Fruit fly (Drosophila melanogaster): Measurements from ENCODE around the gene aurB.

The aurB gene

dm6 chr2L:10856328-10856942, 1.5 kb downstream of the aurB start, which contains the start of gene Dnz1 (continued):
- TF ChIP-seq pan (optimal IDR thresholded peaks at IDR 0.05) (no peak), pan (GFP tag; optimal IDR thresholded peaks at IDR 0.05 in 1 of 2, IDR thresholded peaks at IDR 0.05 in 1 of 2) (peak in 1 of 2 experiments; percentile 47), CG11696 (GFP tag; IDR thresholded peaks at IDR 0.05) (0 out of 2 replicates have a peak, but pooled peaks have one; percentile 8), dysf (GFP tag; IDR thresholded peaks at IDR 0.05) (peak; percentile 74; the same call in 2 of the 3 replicates), D19A (tag; optimal IDR thresholded peaks at IDR 0.05) (peak; percentile 23), NFAT (GFP tag; IDR thresholded peaks at IDR 0.05) (peak; percentile 79), Pdp1 (GFP tag; optimal IDR thresholded peaks at IDR 0.05) (peak; percentile 17 to 40), CG34422 (GFP tag; IDR thresholded peaks at IDR 0.05) (peak; percentile 56; the same call in 1 of the 3 replicates), YL-1 (GFP tag; optimal IDR thresholded peaks at IDR 0.05) (peak; percentile 40), bsh (GFP tag; optimal IDR thresholded peaks at IDR 0.05) (peak in 1 of 2 experiments; percentile 39), chif (GFP tag; optimal IDR thresholded peaks at IDR 0.05) (peak; percentile 7 to 23), az2 (GFP tag; optimal IDR thresholded peaks at IDR 0.05) (peak; percentile 58), dati (GFP tag; IDR thresholded peaks at IDR 0.05) (no peak), CG3281 (GFP tag; optimal IDR thresholded peaks at IDR 0.05) (peak; percentile 32), Dip3 (GFP tag; optimal IDR thresholded peaks at IDR 0.05) (peak; percentile 32), fru (optimal IDR thresholded peaks at IDR 0.05) (no peak), otp (GFP tag; IDR thresholded peaks at IDR 0.05) (peak; percentile 59; the same call in 1 of the 3 replicates), ems (GFP tag; optimal IDR thresholded peaks at IDR 0.05) (peak; percentile 9), CG13296 (GFP tag; optimal IDR thresholded peaks at IDR 0.05) (peak; percentile 48), Blimp-1 (GFP tag; optimal IDR thresholded peaks at IDR 0.05) (peak; percentile 22), ro (GFP tag; IDR thresholded peaks at IDR 0.05) (no peak), CG11247 (GFP tag; IDR thresholded peaks at IDR 0.05) (peak; percentile 75), Chrac-16 (GFP tag; optimal IDR thresholded peaks at IDR 0.05) (peak; percentile 52), CG11456 (GFP tag; IDR thresholded peaks at IDR 0.05) (peak; percentile 85), CG13424 (tag; optimal IDR thresholded peaks at IDR 0.05) (peak; percentile 60), CoRest (tag; optimal IDR thresholded peaks at IDR 0.05) (peak; percentile 52), slbo (GFP tag; IDR thresholded peaks at IDR 0.05) (peak; percentile 92), toy (GFP tag; IDR thresholded peaks at IDR 0.05) (0 out of 2 replicates have a peak, but pooled peaks have one; percentile 21), caup (GFP tag; optimal IDR thresholded peaks at IDR 0.05; ENCODE audit: severe bottlenecking) (peak; percentile 45), Hmr (GFP tag; optimal IDR thresholded peaks at IDR 0.05) (peak; percentile 61), Hr78 (GFP tag; optimal IDR thresholded peaks at IDR 0.05) (no peak), psq (GFP tag; optimal IDR thresholded peaks at IDR 0.05) (no peak), inv (GFP tag; IDR thresholded peaks at IDR 0.05; ENCODE audit: partially characterized antibody) (no peak), Atf6 (GFP tag; IDR thresholded peaks at IDR 0.05) (peak; percentile 43; the same call in 1 of the 2 replicates), Opbp (GFP tag; IDR thresholded peaks at IDR 0.05; ENCODE audit: partially characterized antibody) (peak; percentile 25; the same call in 1 of the 3 replicates), CG14050 (GFP tag; IDR thresholded peaks at IDR 0.05) (peak; percentile 66), CG8281 (tag; optimal IDR thresholded peaks at IDR 0.05) (no peak), CG18599 (GFP tag; optimal IDR thresholded peaks at IDR 0.05) (peak; percentile 58), CG13287 (GFP tag; IDR thresholded peaks at IDR 0.05; ENCODE audit: partially characterized antibody) (peak; percentile 27; the same call in 1 of the 2 replicates), Med (GFP tag) (peak; percentile 75), br (optimal IDR thresholded peaks at IDR 0.05) (no peak), Ravus (GFP tag; IDR thresholded peaks at IDR 0.05) (no peak), ind (GFP tag; optimal IDR thresholded peaks at IDR 0.05) (peak; percentile 43), CG7987 (GFP tag; optimal IDR thresholded peaks at IDR 0.05) (peak; percentile 4), jigr1 (GFP tag; IDR thresholded peaks at IDR 0.05) (no peak), ham (GFP tag; IDR thresholded peaks at IDR 0.05) (no peak), CG30020 (tag; optimal IDR thresholded peaks at IDR 0.05) (peak; percentile 14), sens-2 (GFP tag; IDR thresholded peaks at IDR 0.05) (0 out of 2 replicates have a peak, but pooled peaks have one; percentile 25), CG4617 (GFP tag; optimal IDR thresholded peaks at IDR 0.05; ENCODE audit: borderline replicate concordance) (peak; percentile 39)
